Worm (Caenorhabditis elegans) whole organism, early embryonic: ENCODE data around the gene cdk-11.2.

Experiments used
- ama-1 ChIP-seq: fragments of 150-350 bp; optimal IDR thresholded peaks from 2 replicates; lab custom pipeline; 2014
- hmbx-1 ChIP-seq: sonication (generic microtip); optimal IDR thresholded peaks from 2 replicates; lab custom pipeline; 2016; ENCODE audit warnings: mild to moderate bottlenecking, missing genetic modification characterization, missing compliant biosample characterization

DNA sequence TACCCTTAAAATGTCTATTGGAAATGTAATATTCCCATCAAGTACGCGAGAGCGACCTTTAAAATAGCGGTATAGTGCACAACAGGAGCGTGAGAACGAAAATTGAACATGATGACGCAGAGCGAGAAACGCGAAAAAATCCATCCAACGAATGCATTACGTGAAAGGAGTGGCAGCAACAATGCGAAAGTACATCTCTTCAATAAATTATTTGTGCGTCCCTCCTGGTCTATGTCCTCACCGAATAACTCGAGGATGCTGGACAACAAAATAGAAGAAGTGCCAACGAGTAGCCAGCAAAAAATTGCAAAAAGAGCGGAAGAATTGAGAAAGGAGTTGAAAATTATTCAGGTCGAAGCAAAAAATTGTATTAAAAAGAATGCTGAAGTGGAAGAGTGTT, 14.3 kb upstream of the cdk-11.2 start:
- no peak for TF ChIP-seq hmbx-1 (tag; lab: Kevin White, UChicago)
- TF ChIP-seq ama-1 (lab: Kevin White, UChicago) = no peak
